Worm (Caenorhabditis elegans): ENCODE results near the gene C54F6.18.
"Not testable (repeated sequence)": the region's sequence is repeated elsewhere in the genome, so short reads cannot be mapped to it uniquely, and the experiment has no call there.

The C54F6.18 gene

DNA sequence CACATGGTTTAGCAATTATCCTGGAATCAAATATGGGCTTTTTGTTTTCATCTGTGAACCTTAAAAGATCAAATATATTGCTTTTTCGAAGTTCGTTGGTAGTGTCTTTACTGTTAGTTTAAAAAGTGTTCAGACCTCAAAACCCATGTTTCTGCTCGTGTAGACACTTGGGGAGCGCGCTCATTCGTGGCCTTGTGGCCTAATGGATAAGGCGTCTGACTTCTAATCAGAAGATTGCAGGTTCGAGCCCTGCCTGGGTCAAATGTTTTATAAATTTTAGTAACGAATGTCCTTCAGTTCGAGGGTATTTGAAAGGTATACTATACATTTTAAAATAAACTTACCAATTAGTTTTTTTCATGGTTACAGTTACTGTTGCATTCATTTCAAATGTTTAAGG is 19.6 kb upstream of the C54F6.18 start:
- TF ChIP-seq nfya-1 (tag; optimal IDR thresholded peaks at IDR 0.05) = no peak
- no peak for TF ChIP-seq ceh-19 (GFP tag; optimal IDR thresholded peaks at IDR 0.05)
- TF ChIP-seq pqm-1 (tag; optimal IDR thresholded peaks at IDR 0.05) = no peak
- no peak for TF ChIP-seq pat-9 (tag; optimal IDR thresholded peaks at IDR 0.05)
- TF ChIP-seq ceh-2 (tag; optimal IDR thresholded peaks at IDR 0.05) = no peak
- TF ChIP-seq pha-4 (tag; optimal IDR thresholded peaks at IDR 0.05) = no peak
- no peak for TF ChIP-seq F13H6.1 (tag; optimal IDR thresholded peaks at IDR 0.05)
- TF ChIP-seq ahr-1 (tag; optimal IDR thresholded peaks at IDR 0.05) = no peak
- no peak for TF ChIP-seq ets-4 (tag; optimal IDR thresholded peaks at IDR 0.05)
- TF ChIP-seq T23F11.4 (GFP tag; optimal IDR thresholded peaks at IDR 0.05) = no peak
- no peak for TF ChIP-seq elt-2 (tag; optimal IDR thresholded peaks at IDR 0.05)
- no peak for TF ChIP-seq C38D4.7 (GFP tag; optimal IDR thresholded peaks at IDR 0.05)
- no peak for TF ChIP-seq ceh-30 (tag; optimal IDR thresholded peaks at IDR 0.05)

DNA sequence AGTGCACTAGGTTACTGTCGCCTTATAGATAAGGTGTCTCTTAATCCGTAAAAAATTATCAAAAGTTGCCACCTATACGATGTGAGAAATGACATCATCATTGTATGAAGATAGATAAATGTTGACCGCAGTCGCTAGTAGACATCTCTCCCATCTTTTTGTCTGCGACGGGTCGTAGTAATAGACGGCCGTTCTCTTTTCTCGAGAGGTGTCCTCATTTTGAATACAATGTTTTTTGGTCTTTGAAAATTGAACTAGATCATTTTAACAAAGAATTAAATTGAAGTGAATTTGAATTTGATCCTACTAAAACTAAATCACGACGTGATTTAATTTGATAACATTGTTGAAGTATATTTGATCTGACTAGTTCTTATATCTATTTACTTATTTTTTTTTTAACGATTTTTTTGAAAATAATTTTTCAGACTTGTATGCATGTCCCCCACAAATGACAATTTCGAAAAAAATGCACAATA is 17.2 kb upstream of the C54F6.18 start, which contains the start of the genes str-31 and nhr-172:
Gene str-31, minus strand, starts transcription at position 101 of the 479 bp plus-strand sequence.
Gene nhr-172, plus strand, starts transcription at position 429 of the 479 bp plus-strand sequence.
- TF ChIP-seq zip-5 (tag; optimal IDR thresholded peaks at IDR 0.05) (no peak), elt-2 (tag; optimal IDR thresholded peaks at IDR 0.05) (peak; percentile 63)

DNA sequence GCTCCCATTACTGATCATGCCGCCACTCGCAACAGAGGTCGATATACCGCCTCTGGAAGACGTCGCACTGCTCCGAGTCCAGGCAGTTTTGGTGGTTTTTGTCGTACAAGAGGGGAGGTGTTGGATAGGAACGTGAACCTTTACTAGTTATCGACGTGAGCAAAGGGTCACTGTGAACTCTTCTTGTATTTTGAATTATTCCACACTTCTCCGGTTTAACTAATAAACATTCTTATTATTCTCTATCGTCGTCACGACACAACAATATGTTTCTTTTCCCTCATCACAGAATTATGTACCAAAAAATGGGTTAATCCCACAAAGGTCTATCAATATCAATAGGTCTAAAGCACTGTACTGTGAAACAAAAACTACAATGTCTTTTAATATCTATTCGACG is 14.3 kb upstream of the C54F6.18 start, which contains the start of gene nhr-171:
Gene nhr-171, plus strand, starts transcription at position 301 of the 400 bp plus-strand sequence.
- not testable (repeated sequence) for TF ChIP-seq ceh-18 (tag; optimal IDR thresholded peaks at IDR 0.05); dmd-4 (tag; optimal IDR thresholded peaks at IDR 0.05; ENCODE audit: borderline replicate concordance); ceh-22 (tag; optimal IDR thresholded peaks at IDR 0.05)

DNA sequence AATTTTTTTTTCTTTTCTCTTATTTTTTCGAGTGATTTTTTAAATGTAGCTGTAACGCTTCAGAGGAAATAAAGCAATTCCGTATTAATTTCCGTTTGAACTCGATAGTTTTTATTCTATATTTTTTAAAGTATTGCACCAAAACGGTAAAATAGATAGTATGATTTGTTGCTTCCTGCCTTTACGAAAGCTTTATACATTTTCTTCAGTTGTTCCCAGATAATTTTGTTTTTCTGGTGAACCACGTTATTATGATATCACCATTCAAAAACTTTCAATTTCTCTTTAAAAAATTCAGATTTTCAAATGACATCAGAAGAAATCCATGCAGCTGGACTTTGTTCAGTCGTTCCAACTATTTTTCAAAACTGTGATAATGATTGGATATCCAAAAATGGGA is 10.9 kb upstream of the C54F6.18 start, which contains the start of gene srb-18:
Gene srb-18, plus strand, starts transcription at position 301 of the 400 bp plus-strand sequence.
- TF ChIP-seq ceh-22 (tag; optimal IDR thresholded peaks at IDR 0.05) (no peak), fax-1 (tag; optimal IDR thresholded peaks at IDR 0.05) (no peak), sox-2 (GFP tag; IDR thresholded peaks at IDR 0.05) (no peak)

- TF ChIP-seq sox-4 (tag; optimal IDR thresholded peaks at IDR 0.05) (no peak), ttx-3 (tag; optimal IDR thresholded peaks at IDR 0.05) (no peak), ahr-1 (tag; optimal IDR thresholded peaks at IDR 0.05) (no peak), pros-1 (tag; optimal IDR thresholded peaks at IDR 0.05) (no peak), eyg-1 (tag; optimal IDR thresholded peaks at IDR 0.05) (no peak), elt-2 (tag; optimal IDR thresholded peaks at IDR 0.05) (no peak)
Measured at ce11 chrV:7520077-7520476, 5.7 kb upstream of the C54F6.18 start, which contains the start of gene srb-19. Gene srb-19, minus strand, starts transcription at chrV:7520177.

ce11 chrV:7521304-7521703 is 4.5 kb upstream of the C54F6.18 start:
- no peak for TF ChIP-seq elt-2 (tag; optimal IDR thresholded peaks at IDR 0.05)
- no peak for TF ChIP-seq T23F11.4 (GFP tag; optimal IDR thresholded peaks at IDR 0.05)
- TF ChIP-seq sdc-2 (tag; optimal IDR thresholded peaks at IDR 0.05) = no peak
- TF ChIP-seq unc-42 (tag; optimal IDR thresholded peaks at IDR 0.05) = no peak
- TF ChIP-seq pha-2 (tag; optimal IDR thresholded peaks at IDR 0.05) = no peak
- no peak for TF ChIP-seq lin-11 (tag; optimal IDR thresholded peaks at IDR 0.05)
- no peak for TF ChIP-seq ceh-31 (tag; optimal IDR thresholded peaks at IDR 0.05)
- TF ChIP-seq unc-3 (GFP tag; conservative IDR thresholded peaks at IDR 0.05) = no peak
- no peak for TF ChIP-seq unc-3 (tag; optimal IDR thresholded peaks at IDR 0.05)
- TF ChIP-seq hlh-6 (tag; optimal IDR thresholded peaks at IDR 0.05) = no peak
- no peak for TF ChIP-seq sox-2 (GFP tag; IDR thresholded peaks at IDR 0.05)
- TF ChIP-seq fkh-6 (tag; optimal IDR thresholded peaks at IDR 0.05) = no peak
- no peak for TF ChIP-seq ceh-9 (tag; optimal IDR thresholded peaks at IDR 0.05)
- TF ChIP-seq ceh-18 (tag; optimal IDR thresholded peaks at IDR 0.05) = no peak

Measured in whole organism, late embryonic.